Fruit fly (Drosophila melanogaster): ENCODE measurements around the gene Arpc3B.
A peak's percentile ranks its signal among the peaks of the same experiment; 100 is the strongest.

Gene Arpc3B

DNA sequence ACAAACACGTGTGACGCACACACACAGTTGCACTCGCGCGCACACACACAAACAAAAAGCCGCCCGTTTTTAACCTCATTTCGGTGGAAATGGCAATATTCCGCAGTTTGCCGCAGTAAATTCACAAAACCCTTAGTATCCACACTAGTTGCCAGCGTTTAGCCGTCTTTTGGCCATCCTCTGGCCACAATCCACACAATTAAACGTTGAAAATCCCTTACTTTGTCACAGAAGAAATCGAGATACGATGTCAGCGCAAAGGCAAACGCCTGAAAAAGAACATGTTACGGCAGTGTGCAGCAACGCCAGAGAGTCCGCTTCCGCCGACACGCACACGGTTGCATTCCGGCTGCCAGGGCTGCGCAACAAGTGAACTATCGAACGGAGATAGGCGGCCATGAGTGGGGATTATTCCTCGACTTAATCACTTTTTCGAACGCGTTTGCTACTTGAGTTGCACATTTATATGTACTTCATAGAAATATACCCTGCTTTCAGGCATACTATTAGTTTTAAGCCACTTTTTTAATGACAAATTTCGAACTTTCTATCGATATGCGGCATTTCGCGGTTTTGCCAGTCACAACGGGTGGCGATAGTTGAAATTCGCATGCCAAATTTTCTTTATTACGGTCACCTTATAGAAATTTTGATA is 42.5 kb upstream of the Arpc3B start, which contains the start of gene RpS5a (continued):
- peak; percentile 86 for TF ChIP-seq CG15011 (GFP tag; optimal IDR thresholded peaks at IDR 0.05)
- TF ChIP-seq bsh (GFP tag; optimal IDR thresholded peaks at IDR 0.05): peak; percentile 9 to 60
- TF ChIP-seq cad (GFP tag; optimal IDR thresholded peaks at IDR 0.05): no peak
- TF ChIP-seq Adf1 (GFP tag; IDR thresholded peaks at IDR 0.05): 0 out of 2 replicates have a peak, but pooled peaks have one; percentile 27
- TF ChIP-seq fd102C (GFP tag; optimal IDR thresholded peaks at IDR 0.05): peak; percentile 71
- peak; percentile 59; the same call in 1 of the 2 replicates for TF ChIP-seq NFAT (GFP tag; IDR thresholded peaks at IDR 0.05)
- no peak for TF ChIP-seq Deaf1 (tag; optimal IDR thresholded peaks at IDR 0.05)
- TF ChIP-seq corto (GFP tag; optimal IDR thresholded peaks at IDR 0.05): no peak
- peak; percentile 90 for TF ChIP-seq phol (tag; optimal IDR thresholded peaks at IDR 0.05)
- peak; percentile 82 for TF ChIP-seq mam (GFP tag; optimal IDR thresholded peaks at IDR 0.05)
- peak; percentile 82 for TF ChIP-seq CG17361 (GFP tag; IDR thresholded peaks at IDR 0.05)
- peak; percentile 64 for TF ChIP-seq sqz (GFP tag; optimal IDR thresholded peaks at IDR 0.05)
- TF ChIP-seq HLH4C (GFP tag; IDR thresholded peaks at IDR 0.05; ENCODE audit: partially characterized antibody): peak; percentile 70
- TF ChIP-seq CG7271 (tag; optimal IDR thresholded peaks at IDR 0.05): peak; percentile 88
- peak; percentile 81 for TF ChIP-seq schlank (tag; optimal IDR thresholded peaks at IDR 0.05)
- peak; percentile 79 for TF ChIP-seq CG32532 (GFP tag; IDR thresholded peaks at IDR 0.05)
- TF ChIP-seq CG14441 (GFP tag; IDR thresholded peaks at IDR 0.05): peak; percentile 74
- TF ChIP-seq run (tag; optimal IDR thresholded peaks at IDR 0.05): peak; percentile 34
- peak; percentile 86 for TF ChIP-seq zfh2 (GFP tag; optimal IDR thresholded peaks at IDR 0.05)
- no peak for TF ChIP-seq lov (optimal IDR thresholded peaks at IDR 0.05)
- peak; percentile 85 for TF ChIP-seq lov (GFP tag; IDR thresholded peaks at IDR 0.05)
- TF ChIP-seq eve (GFP tag; optimal IDR thresholded peaks at IDR 0.05): peak in 1 of 2 experiments; percentile 17
- TF ChIP-seq Sox102F (GFP tag; optimal IDR thresholded peaks at IDR 0.05): no peak
- TF ChIP-seq Dp (GFP tag; optimal IDR thresholded peaks at IDR 0.05): peak; percentile 25
- peak; percentile 86 for TF ChIP-seq CG33213 (GFP tag; optimal IDR thresholded peaks at IDR 0.05)
- peak; percentile 65 for TF ChIP-seq CG2120 (GFP tag; optimal IDR thresholded peaks at IDR 0.05)
- peak; percentile 84 for TF ChIP-seq CG3995 (GFP tag; optimal IDR thresholded peaks at IDR 0.05)
- TF ChIP-seq CG10959 (GFP tag; IDR thresholded peaks at IDR 0.05): no peak
- TF ChIP-seq Asciz (GFP tag; optimal IDR thresholded peaks at IDR 0.05): peak; percentile 75
- TF ChIP-seq CG13624 (GFP tag; optimal IDR thresholded peaks at IDR 0.05): peak; percentile 87
- TF ChIP-seq NC2α (GFP tag; optimal IDR thresholded peaks at IDR 0.05): peak; percentile 54
- TF ChIP-seq Max (GFP tag; optimal IDR thresholded peaks at IDR 0.05): peak; percentile 58
- peak; percentile 57; the same call in 2 of the 3 replicates for TF ChIP-seq so (GFP tag; IDR thresholded peaks at IDR 0.05)
- TF ChIP-seq Ets97D (GFP tag; optimal IDR thresholded peaks at IDR 0.05): peak; percentile 98
- no peak for TF ChIP-seq CkIIα-i1 (GFP tag; IDR thresholded peaks at IDR 0.05)
- peak; percentile 80 for TF ChIP-seq CG4424 (GFP tag; optimal IDR thresholded peaks at IDR 0.05)
- TF ChIP-seq Poxn (GFP tag; IDR thresholded peaks at IDR 0.05): 0 out of 2 replicates have a peak, but pooled peaks have one; percentile 24
- 0 out of 2 replicates have a peak, but pooled peaks have one; percentile 24 for TF ChIP-seq danr (GFP tag; IDR thresholded peaks at IDR 0.05)
- TF ChIP-seq GATAe (GFP tag; conservative IDR thresholded peaks at IDR 0.05): no peak
- TF ChIP-seq sr (GFP tag; IDR thresholded peaks at IDR 0.05): peak; percentile 63; the same call in 2 of the 3 replicates
- TF ChIP-seq CG17359 (tag; optimal IDR thresholded peaks at IDR 0.05): peak; percentile 65
- peak; percentile 80 for TF ChIP-seq CG30403 (GFP tag; optimal IDR thresholded peaks at IDR 0.05)
- TF ChIP-seq CG2889 (GFP tag; IDR thresholded peaks at IDR 0.05): 0 out of 3 replicates have a peak, but pooled peaks have one; percentile 55
- TF ChIP-seq CG5245 (GFP tag; optimal IDR thresholded peaks at IDR 0.05): peak; percentile 61
- TF ChIP-seq yki (optimal IDR thresholded peaks at IDR 0.05): no peak
- TF ChIP-seq CG11504 (tag; optimal IDR thresholded peaks at IDR 0.05): no peak
- TF ChIP-seq CG15514 (GFP tag; optimal IDR thresholded peaks at IDR 0.05): peak; percentile 87
- TF ChIP-seq Scr (GFP tag; IDR thresholded peaks at IDR 0.05; ENCODE audit: partially characterized antibody): peak; percentile 88
- TF ChIP-seq gsb (GFP tag; IDR thresholded peaks at IDR 0.05): no peak; the same call in 1 of the 2 replicates
- TF ChIP-seq kah (GFP tag; optimal IDR thresholded peaks at IDR 0.05): peak; percentile 75

All from whole organism, embryonic.